Fruit fly (Drosophila melanogaster) whole organism, wandering third instar larva: ENCODE measurements around the gene Ir94a.

ENCODE experiments used
- Abd-B ChIP-seq: fragments of >200 bp; optimal IDR thresholded peaks from 2 replicates; lab custom pipeline; 2017; ENCODE audit warnings: missing biosample characterization, missing genetic modification characterization
- CG32264 ChIP-seq: fragments of 200-800 bp; sonication (Bioruptor generic); optimal IDR thresholded peaks from 2 replicates; lab custom pipeline; 2016; ENCODE audit warnings: missing biosample characterization, missing genetic modification characterization
- CG9705 ChIP-seq: fragments of 200-800 bp; sonication (Bioruptor generic); optimal IDR thresholded peaks from 2 replicates; lab custom pipeline; 2018; ENCODE audit warnings: missing biosample characterization, mild to moderate bottlenecking, missing genetic modification characterization
- CrebA ChIP-seq: fragments of 200-800 bp; sonication (Bioruptor generic); optimal IDR thresholded peaks from 2 replicates; lab custom pipeline; 2016; ENCODE audit warnings: missing biosample characterization, mild to moderate bottlenecking, missing genetic modification characterization, borderline replicate concordance
- Dfd ChIP-seq: fragments of >200 bp; optimal IDR thresholded peaks from 2 replicates; lab custom pipeline; 2017; ENCODE audit warnings: missing biosample characterization, missing genetic modification characterization
- Dif ChIP-seq: fragments of 200-275, 200-300 bp; sonication (Bioruptor generic); optimal IDR thresholded peaks from 2 replicates; lab custom pipeline; 2018; ENCODE audit warnings: missing biosample characterization, missing genetic modification characterization; ENCODE audit not compliant: partially characterized antibody
- GATAd ChIP-seq: sonication (Bioruptor generic); optimal IDR thresholded peaks from 2 replicates; lab custom pipeline; 2016; ENCODE audit warnings: missing biosample characterization, missing genetic modification characterization
- HLH106 ChIP-seq: fragments of 200-800 bp; optimal IDR thresholded peaks from 3 replicates; lab custom pipeline; 2019; ENCODE audit warnings: missing biosample characterization, mild to moderate bottlenecking, missing genetic modification characterization, moderate library complexity
- Hnf4 ChIP-seq: fragments of 200-800 bp; sonication (Bioruptor generic); optimal IDR thresholded peaks from 2 replicates; lab custom pipeline; 2016; ENCODE audit warnings: missing biosample characterization, mild to moderate bottlenecking, missing genetic modification characterization
- Hr78 ChIP-seq: fragments of >200 bp; optimal IDR thresholded peaks from 2 replicates; lab custom pipeline; 2017; ENCODE audit warnings: missing biosample characterization, missing genetic modification characterization
- Hr83 ChIP-seq: fragments of 200-300 bp; sonication (Bioruptor generic); optimal IDR thresholded peaks from 2 replicates; lab custom pipeline; 2016; ENCODE audit warnings: missing biosample characterization, mild to moderate bottlenecking, missing genetic modification characterization, moderate library complexity; ENCODE audit not compliant: poor library complexity, severe bottlenecking
- Jra ChIP-seq: sonication (Bioruptor generic); optimal IDR thresholded peaks from 2 replicates; lab custom pipeline; 2016; ENCODE audit warnings: missing biosample characterization, missing genetic modification characterization
- Mio ChIP-seq: sonication (Bioruptor generic); optimal IDR thresholded peaks from 2 replicates; lab custom pipeline; 2016; ENCODE audit warnings: missing biosample characterization, missing genetic modification characterization
- Myc ChIP-seq: fragments of >200 bp; optimal IDR thresholded peaks from 2 replicates; lab custom pipeline; 2017
- N ChIP-seq: fragments of >200 bp; optimal IDR thresholded peaks from 2 replicates; lab custom pipeline; 2018; ENCODE audit warnings: missing biosample characterization, missing external identifiers, missing genetic modification characterization
- OdsH ChIP-seq: fragments of 200-800 bp; sonication (Bioruptor generic); optimal IDR thresholded peaks from 2 replicates; lab custom pipeline; 2016; ENCODE audit warnings: missing biosample characterization, mild to moderate bottlenecking, missing genetic modification characterization
- Rel ChIP-seq, 2 experiments: fragments of 200-800 bp; sonication (Bioruptor generic) in 1 of 2; optimal IDR thresholded peaks; 2 replicates in 1 of 2; 3 replicates in 1 of 2; lab custom pipeline; 2016 to 2019; ENCODE audit warnings: mild to moderate bottlenecking in 2 of 2, missing biosample characterization in 2 of 2, missing genetic modification characterization in 2 of 2, moderate library complexity in 1 of 2
- Sp1 ChIP-seq: fragments of 200-800 bp; sonication (Bioruptor generic); optimal IDR thresholded peaks from 3 replicates; lab custom pipeline; 2019; ENCODE audit warnings: missing biosample characterization, mild to moderate bottlenecking, missing genetic modification characterization, moderate library complexity
- Vsx2 ChIP-seq: fragments of 200-300, 225-300 bp; sonication (Bioruptor generic); optimal IDR thresholded peaks from 2 replicates; lab custom pipeline; 2018; ENCODE audit warnings: missing biosample characterization, missing genetic modification characterization; ENCODE audit not compliant: partially characterized antibody
- br ChIP-seq: fragments of 200-800 bp; sonication (Bioruptor generic); optimal IDR thresholded peaks from 2 replicates; lab custom pipeline; 2016; ENCODE audit warnings: missing biosample characterization, missing genetic modification characterization
- brk ChIP-seq: fragments of 200-800 bp; sonication (Bioruptor generic); optimal IDR thresholded peaks from 2 replicates; lab custom pipeline; 2016; ENCODE audit warnings: missing biosample characterization, mild to moderate bottlenecking, missing genetic modification characterization
- dl ChIP-seq, 2 experiments: fragments of 175-275, 200-275 bp in 1 of 2; fragments of 200-275 bp in 1 of 2; sonication (Bioruptor generic); optimal IDR thresholded peaks; lab custom pipeline; 2018; ENCODE audit warnings: mild to moderate bottlenecking in 2 of 2, missing biosample characterization in 2 of 2, missing genetic modification characterization in 2 of 2, moderate library complexity in 2 of 2; ENCODE audit not compliant: partially characterized antibody in 2 of 2, insufficient read depth in 1 of 2
- dmrt93B ChIP-seq: fragments of 200-800 bp; sonication (Bioruptor generic); optimal IDR thresholded peaks from 2 replicates; lab custom pipeline; 2018; ENCODE audit warnings: missing biosample characterization, mild to moderate bottlenecking, missing genetic modification characterization
- dsf ChIP-seq: sonication (Bioruptor generic); optimal IDR thresholded peaks from 2 replicates; lab custom pipeline; 2016; ENCODE audit warnings: missing biosample characterization, missing genetic modification characterization, borderline replicate concordance
- ey ChIP-seq: fragments of 200-800 bp; sonication (Bioruptor generic); optimal IDR thresholded peaks from 2 replicates; lab custom pipeline; 2016; ENCODE audit warnings: missing biosample characterization, missing genetic modification characterization
- foxo ChIP-seq, 2 experiments: fragments of 200-800 bp; sonication (Bioruptor generic); optimal IDR thresholded peaks; 2 replicates in 1 of 2; 3 replicates in 1 of 2; lab custom pipeline; 2016 to 2017; ENCODE audit warnings: missing biosample characterization in 2 of 2, missing genetic modification characterization in 2 of 2
- fru ChIP-seq: fragments of 200-800 bp; sonication (Bioruptor generic); optimal IDR thresholded peaks from 3 replicates; lab custom pipeline; 2016; ENCODE audit warnings: missing biosample characterization, mild to moderate bottlenecking, missing genetic modification characterization
- h ChIP-seq: fragments of 200-800 bp; sonication (Bioruptor generic); optimal IDR thresholded peaks from 3 replicates; lab custom pipeline; 2016; ENCODE audit warnings: missing biosample characterization, mild to moderate bottlenecking, missing genetic modification characterization
- jim ChIP-seq: fragments of 175-275, 200-325 bp; sonication (Bioruptor generic); optimal IDR thresholded peaks from 2 replicates; lab custom pipeline; 2016; ENCODE audit warnings: missing biosample characterization, mild to moderate bottlenecking, missing genetic modification characterization
- lola ChIP-seq: fragments of >200 bp; optimal IDR thresholded peaks from 2 replicates; lab custom pipeline; 2017; ENCODE audit warnings: missing biosample characterization, missing genetic modification characterization
- pan ChIP-seq: fragments of >200 bp; optimal IDR thresholded peaks from 2 replicates; lab custom pipeline; 2017
- psq ChIP-seq: fragments of 200-800 bp; sonication (Bioruptor generic); optimal IDR thresholded peaks from 3 replicates; lab custom pipeline; 2017; ENCODE audit warnings: missing biosample characterization, mild to moderate bottlenecking, missing genetic modification characterization, moderate library complexity
- rgr ChIP-seq: fragments of 200-800 bp; sonication (Bioruptor generic); optimal IDR thresholded peaks from 3 replicates; lab custom pipeline; 2016; ENCODE audit warnings: missing biosample characterization, mild to moderate bottlenecking, missing genetic modification characterization
- sage ChIP-seq: fragments of 200-800 bp; sonication (Bioruptor generic); optimal IDR thresholded peaks from 2 replicates; lab custom pipeline; 2016; ENCODE audit warnings: missing biosample characterization, mild to moderate bottlenecking, missing genetic modification characterization
- sv ChIP-seq: fragments of 200-800 bp; sonication (Bioruptor generic); optimal IDR thresholded peaks from 3 replicates; lab custom pipeline; 2016; ENCODE audit warnings: missing biosample characterization, missing genetic modification characterization
- tai ChIP-seq: sonication (Bioruptor generic); optimal IDR thresholded peaks from 2 replicates; lab custom pipeline; 2016; ENCODE audit warnings: missing biosample characterization, missing genetic modification characterization
- usp ChIP-seq: fragments of >200 bp; optimal IDR thresholded peaks from 2 replicates; lab custom pipeline; 2017; ENCODE audit warnings: missing biosample characterization, missing genetic modification characterization
- woc ChIP-seq: sonication (Bioruptor generic); optimal IDR thresholded peaks from 2 replicates; lab custom pipeline; 2016; ENCODE audit warnings: missing biosample characterization, mild to moderate bottlenecking, missing genetic modification characterization

Gene Ir94a

dm6 chr3R:22134462-22134861 lies 21.2 kb downstream of the Ir94a start:
- TF ChIP-seq psq (peak; percentile 34), N (GFP tag; lab: Kevin White, UChicago) (no peak), dmrt93B (GFP tag; lab: Kevin White, UChicago) (no peak)

dm6 chr3R:22135503-22135902 lies 22.3 kb downstream of the Ir94a start:
- no peak for TF ChIP-seq CrebA (GFP tag; lab: Kevin White, UChicago)
- TF ChIP-seq pan (lab: Kevin White, UChicago): no peak
- no peak for TF ChIP-seq sage (GFP tag; lab: Kevin White, UChicago)
- TF ChIP-seq HLH106 (tag; lab: Kevin White, UChicago): no peak
- TF ChIP-seq OdsH (GFP tag; lab: Kevin White, UChicago): no peak
- no peak for TF ChIP-seq sv (GFP tag; lab: Kevin White, UChicago)
- TF ChIP-seq dmrt93B (GFP tag; lab: Kevin White, UChicago): no peak
- TF ChIP-seq ey (GFP tag; lab: Kevin White, UChicago): no peak
- no peak for TF ChIP-seq psq
- TF ChIP-seq dl (GFP tag; optimal IDR thresholded peaks at IDR 0.05; lab: Kevin White, UChicago; ENCODE audit: insufficient read depth in 1 of 2, partially characterized antibody in 2 of 2): no peak
- no peak for TF ChIP-seq tai
- TF ChIP-seq jim (GFP tag; lab: Kevin White, UChicago): no peak
- TF ChIP-seq woc: no peak
- no peak for TF ChIP-seq Jra (GFP tag; lab: Kevin White, UChicago)

- TF ChIP-seq h (GFP tag; lab: Kevin White, UChicago) (peak; percentile 6), Rel (GFP tag; optimal IDR thresholded peaks at IDR 0.05; lab: Kevin White, UChicago) (no peak), Rel (tag; optimal IDR thresholded peaks at IDR 0.05; lab: Kevin White, UChicago) (no peak), foxo (GFP tag; optimal IDR thresholded peaks at IDR 0.05; lab: Kevin White, UChicago) (peak in 1 of 2 experiments; percentile 10)
These were observed 23.8 kb downstream of the Ir94a start for dm6 chr3R:22136967-22137516.

- TF ChIP-seq pan (lab: Kevin White, UChicago): no peak
- peak; percentile 20 for TF ChIP-seq sv (GFP tag; lab: Kevin White, UChicago)
- no peak for TF ChIP-seq Myc (lab: Kevin White, UChicago)
- no peak for TF ChIP-seq Dfd (GFP tag; lab: Kevin White, UChicago)
- peak; percentile 30 for TF ChIP-seq Rel (GFP tag; optimal IDR thresholded peaks at IDR 0.05; lab: Kevin White, UChicago)
- no peak for TF ChIP-seq Rel (tag; optimal IDR thresholded peaks at IDR 0.05; lab: Kevin White, UChicago)
- TF ChIP-seq fru (GFP tag; lab: Kevin White, UChicago): peak; percentile 63
- peak; percentile 70 for TF ChIP-seq rgr (GFP tag; lab: Kevin White, UChicago)
- peak; percentile 41 for TF ChIP-seq dmrt93B (GFP tag; lab: Kevin White, UChicago)
- TF ChIP-seq CG9705 (GFP tag; lab: Kevin White, UChicago): no peak
- peak; percentile 66 for TF ChIP-seq h (GFP tag; lab: Kevin White, UChicago)
- TF ChIP-seq Mio (GFP tag; lab: Kevin White, UChicago): no peak
- no peak for TF ChIP-seq usp (GFP tag; lab: Kevin White, UChicago)
- no peak for TF ChIP-seq lola (GFP tag; lab: Kevin White, UChicago)
- peak; percentile 3 for TF ChIP-seq Jra (GFP tag; lab: Kevin White, UChicago)
- no peak for TF ChIP-seq Dif
- TF ChIP-seq woc: peak; percentile 46
- TF ChIP-seq ey (GFP tag; lab: Kevin White, UChicago): peak; percentile 72
- TF ChIP-seq br (GFP tag; lab: Kevin White, UChicago): peak; percentile 64
- no peak for TF ChIP-seq Hr78 (GFP tag; lab: Kevin White, UChicago)
- TF ChIP-seq sage (GFP tag; lab: Kevin White, UChicago): peak; percentile 51
- no peak for TF ChIP-seq N (GFP tag; lab: Kevin White, UChicago)
- TF ChIP-seq dsf (GFP tag; lab: Kevin White, UChicago): no peak
- no peak for TF ChIP-seq dl (GFP tag; optimal IDR thresholded peaks at IDR 0.05; lab: Kevin White, UChicago; ENCODE audit: insufficient read depth in 1 of 2, partially characterized antibody in 2 of 2)
- peak; percentile 50 for TF ChIP-seq Sp1 (GFP tag; lab: Kevin White, UChicago)
- peak; percentile 46 for TF ChIP-seq psq
- TF ChIP-seq Hnf4 (GFP tag; lab: Kevin White, UChicago): peak; percentile 62
- peak; percentile 62 for TF ChIP-seq HLH106 (tag; lab: Kevin White, UChicago)
- TF ChIP-seq Abd-B: no peak
- TF ChIP-seq brk (GFP tag; lab: Kevin White, UChicago): no peak
- TF ChIP-seq Hr83 (GFP tag; lab: Kevin White, UChicago): no peak
- no peak for TF ChIP-seq tai
- TF ChIP-seq GATAd (GFP tag; lab: Kevin White, UChicago): no peak
- peak; percentile 19 for TF ChIP-seq CG32264 (GFP tag; lab: Kevin White, UChicago)
- TF ChIP-seq Vsx2 (GFP tag; lab: Kevin White, UChicago): no peak
- TF ChIP-seq CrebA (GFP tag; lab: Kevin White, UChicago): peak; percentile 19
- TF ChIP-seq foxo (GFP tag; optimal IDR thresholded peaks at IDR 0.05; lab: Kevin White, UChicago): peak in 1 of 2 experiments; percentile 75
- peak; percentile 51 for TF ChIP-seq OdsH (GFP tag; lab: Kevin White, UChicago)
- TF ChIP-seq jim (GFP tag; lab: Kevin White, UChicago): no peak
These were observed 25.9 kb downstream of the Ir94a start for dm6 chr3R:22139113-22139512.
